Worm (Caenorhabditis elegans) whole organism, late embryonic: ENCODE results near the gene ZK856.4.
A peak's percentile ranks its signal among the peaks of the same experiment; 100 is the strongest.

ENCODE experiments used
- K02D7.2 ChIP-seq: sonication (generic microtip); optimal IDR thresholded peaks from 2 replicates; lab custom pipeline; 2017; ENCODE audit warnings: mild to moderate bottlenecking, missing genetic modification characterization, missing compliant biosample characterization
- K09A11.1 ChIP-seq: sonication (generic microtip); optimal IDR thresholded peaks from 2 replicates; lab custom pipeline; 2017; ENCODE audit warnings: antibody characterized with exemption, mild to moderate bottlenecking, missing genetic modification characterization, missing compliant biosample characterization; ENCODE audit not compliant: insufficient read depth
- T23F11.4 ChIP-seq: fragments of 200-800 bp; sonication (Bioruptor generic); optimal IDR thresholded peaks from 2 replicates; lab custom pipeline; 2018; ENCODE audit warnings: mild to moderate bottlenecking, missing genetic modification characterization, missing compliant biosample characterization
- Y22D7AL.16 ChIP-seq: sonication (generic microtip); optimal IDR thresholded peaks from 2 replicates; lab custom pipeline; 2016; ENCODE audit warnings: missing genetic modification characterization, missing compliant biosample characterization
- ahr-1 ChIP-seq: sonication (generic microtip); optimal IDR thresholded peaks from 2 replicates; lab custom pipeline; 2016; ENCODE audit warnings: missing genetic modification characterization, missing compliant biosample characterization
- ceh-14 ChIP-seq: sonication (generic microtip); optimal IDR thresholded peaks from 2 replicates; lab custom pipeline; 2016; ENCODE audit warnings: missing genotype, missing genetic modification characterization, missing compliant biosample characterization
- ceh-18 ChIP-seq: sonication (generic microtip); optimal IDR thresholded peaks from 2 replicates; lab custom pipeline; 2016; ENCODE audit warnings: missing genetic modification characterization, missing compliant biosample characterization
- ceh-19 ChIP-seq: fragments of 200-800 bp; sonication (Bioruptor generic); optimal IDR thresholded peaks from 2 replicates; lab custom pipeline; 2018; ENCODE audit warnings: mild to moderate bottlenecking, missing genetic modification characterization, missing compliant biosample characterization
- ceh-2 ChIP-seq: sonication (generic microtip); optimal IDR thresholded peaks from 2 replicates; lab custom pipeline; 2016; ENCODE audit warnings: missing genotype, missing genetic modification characterization, missing compliant biosample characterization
- ceh-48 ChIP-seq: sonication (generic microtip); optimal IDR thresholded peaks from 2 replicates; lab custom pipeline; 2016; ENCODE audit warnings: missing genetic modification characterization, inconsistent platforms, missing compliant biosample characterization
- ceh-6 ChIP-seq: fragments of 200-800 bp; sonication (Bioruptor generic); optimal IDR thresholded peaks from 2 replicates; lab custom pipeline; 2018; ENCODE audit warnings: mild to moderate bottlenecking, missing genetic modification characterization, missing compliant biosample characterization
- che-1 ChIP-seq: sonication (generic microtip); optimal IDR thresholded peaks from 2 replicates; lab custom pipeline; 2016; ENCODE audit warnings: mild to moderate bottlenecking, missing genetic modification characterization, missing compliant biosample characterization
- dve-1 ChIP-seq: sonication (generic microtip); optimal IDR thresholded peaks from 2 replicates; lab custom pipeline; 2017; ENCODE audit warnings: antibody characterized with exemption, mild to moderate bottlenecking, missing genetic modification characterization, missing compliant biosample characterization
- fax-1 ChIP-seq: sonication (generic microtip); optimal IDR thresholded peaks from 2 replicates; lab custom pipeline; 2016; ENCODE audit warnings: missing genotype, missing genetic modification characterization, missing compliant biosample characterization
- fkh-10 ChIP-seq: fragments of 150-350 bp; optimal IDR thresholded peaks from 2 replicates; lab custom pipeline; 2014; ENCODE audit warnings: missing biosample characterization, missing genetic modification reagents, missing genetic modification characterization
- hlh-15 ChIP-seq: sonication (generic microtip); optimal IDR thresholded peaks from 2 replicates; lab custom pipeline; 2016; ENCODE audit warnings: missing genetic modification characterization, missing compliant biosample characterization
- lin-11 ChIP-seq: fragments of 200-800 bp; sonication (Bioruptor generic); optimal IDR thresholded peaks from 2 replicates; lab custom pipeline; 2018; ENCODE audit warnings: mild to moderate bottlenecking, missing genetic modification characterization, missing compliant biosample characterization
- madf-2 ChIP-seq: sonication (generic microtip); optimal IDR thresholded peaks from 2 replicates; lab custom pipeline; 2017; ENCODE audit warnings: missing genetic modification characterization, missing compliant biosample characterization
- nfya-1 ChIP-seq: sonication (generic microtip); optimal IDR thresholded peaks from 2 replicates; lab custom pipeline; 2017; ENCODE audit warnings: missing genetic modification characterization, mild to moderate bottlenecking, missing compliant biosample characterization, antibody characterized with exemption, moderate library complexity
- nhr-11 ChIP-seq: fragments of 150-350 bp; optimal IDR thresholded peaks from 2 replicates; lab custom pipeline; 2014; ENCODE audit warnings: missing biosample characterization, missing genetic modification characterization
- nhr-232 ChIP-seq: sonication (generic microtip); optimal IDR thresholded peaks from 2 replicates; lab custom pipeline; 2016; ENCODE audit warnings: missing genetic modification characterization, missing compliant biosample characterization
- npax-4 ChIP-seq: sonication (generic microtip); optimal IDR thresholded peaks from 2 replicates; lab custom pipeline; 2016; ENCODE audit warnings: missing genetic modification characterization, missing compliant biosample characterization
- odd-2 ChIP-seq: sonication (generic microtip); optimal IDR thresholded peaks from 2 replicates; lab custom pipeline; 2017; ENCODE audit warnings: antibody characterized with exemption, mild to moderate bottlenecking, missing genetic modification characterization, missing compliant biosample characterization
- pag-3 ChIP-seq: sonication (generic microtip); optimal IDR thresholded peaks from 2 replicates; lab custom pipeline; 2016; ENCODE audit warnings: missing compliant biosample characterization, missing genetic modification characterization, borderline replicate concordance
- ttx-3 ChIP-seq: sonication (generic microtip); optimal IDR thresholded peaks from 2 replicates; lab custom pipeline; 2016; ENCODE audit warnings: missing genetic modification reagents, missing genetic modification characterization, missing compliant biosample characterization
- unc-42 ChIP-seq: sonication (generic microtip); optimal IDR thresholded peaks from 2 replicates; lab custom pipeline; 2016; ENCODE audit warnings: missing genotype, missing genetic modification characterization, missing compliant biosample characterization
- unc-55 ChIP-seq: sonication (generic microtip); optimal IDR thresholded peaks from 2 replicates; lab custom pipeline; 2017; ENCODE audit warnings: missing biosample characterization, missing genetic modification reagents, missing genetic modification characterization
- unc-86 ChIP-seq: sonication (generic microtip); optimal IDR thresholded peaks from 2 replicates; lab custom pipeline; 2016; ENCODE audit warnings: missing genetic modification characterization, missing compliant biosample characterization
- zip-5 ChIP-seq: sonication (generic microtip); optimal IDR thresholded peaks from 2 replicates; lab custom pipeline; 2016; ENCODE audit warnings: missing genetic modification characterization, missing compliant biosample characterization
- ztf-16 ChIP-seq: sonication (generic microtip); optimal IDR thresholded peaks from 2 replicates; lab custom pipeline; 2017; ENCODE audit warnings: missing genetic modification characterization, missing compliant biosample characterization

Gene ZK856.4

ce11 chrV:10182984-10183383 is at the start of gene ZK856.4:
TSS of gene ZK856.4 (plus strand) at chrV:10183284.
- no peak for TF ChIP-seq ztf-16 (tag; lab: Kevin White, UChicago)
- no peak for TF ChIP-seq Y22D7AL.16 (tag; lab: Kevin White, UChicago)
- TF ChIP-seq odd-2 = no peak
- TF ChIP-seq unc-86 = no peak
- TF ChIP-seq unc-42 = no peak
- no peak for TF ChIP-seq ceh-19 (GFP tag; lab: Kevin White, UChicago)
- TF ChIP-seq fkh-10 (GFP tag; lab: Kevin White, UChicago) = no peak
- no peak for TF ChIP-seq ttx-3
- no peak for TF ChIP-seq fax-1 (tag; lab: Kevin White, UChicago)
- no peak for TF ChIP-seq ceh-2 (tag; lab: Kevin White, UChicago)
- TF ChIP-seq ahr-1 = no peak
- TF ChIP-seq nhr-11 (tag; lab: Kevin White, UChicago) = no peak
- no peak for TF ChIP-seq che-1
- TF ChIP-seq K09A11.1 (tag; lab: Kevin White, UChicago) = no peak
- no peak for TF ChIP-seq lin-11 (tag; lab: Kevin White, UChicago)

ce11 chrV:10134077-10134693 is 48.9 kb upstream of the ZK856.4 start, which contains the start of the genes C08B6.18, wdr-20 and C08B6.8:
TSS of gene C08B6.18 (minus strand) at chrV:10134127.
TSS of gene wdr-20 (minus strand) at chrV:10134158.
TSS of gene C08B6.8 (plus strand) at chrV:10134643.
- TF ChIP-seq fkh-10 (GFP tag; lab: Kevin White, UChicago) (no peak), K02D7.2 (tag; lab: Kevin White, UChicago) (no peak), unc-55 (no peak), unc-42 (peak; percentile 4), nfya-1 (tag; lab: Kevin White, UChicago) (no peak), npax-4 (tag; lab: Kevin White, UChicago) (no peak)

- no peak for TF ChIP-seq npax-4 (tag; lab: Kevin White, UChicago)
- no peak for TF ChIP-seq ceh-6
- no peak for TF ChIP-seq zip-5 (tag; lab: Kevin White, UChicago)
- TF ChIP-seq ceh-14 (tag; lab: Kevin White, UChicago) = no peak
Measured at ce11 chrV:10145653-10146052, 37.4 kb upstream of the ZK856.4 start, which contains the start of gene C51E3.9. TSS of gene C51E3.9 (plus strand) at chrV:10145953.

ce11 chrV:10146787-10147186 is 36.3 kb upstream of the ZK856.4 start:
- TF ChIP-seq ceh-2 (tag; lab: Kevin White, UChicago) (no peak), nfya-1 (tag; lab: Kevin White, UChicago) (no peak), ceh-14 (tag; lab: Kevin White, UChicago) (no peak), fkh-10 (GFP tag; lab: Kevin White, UChicago) (no peak), ceh-18 (tag; lab: Kevin White, UChicago) (peak; percentile 60), zip-5 (tag; lab: Kevin White, UChicago) (no peak), T23F11.4 (GFP tag; lab: Kevin White, UChicago) (no peak)

- TF ChIP-seq ceh-48 (tag; lab: Kevin White, UChicago) = no peak
- TF ChIP-seq hlh-15 (tag; lab: Kevin White, UChicago) = no peak
Measured at ce11 chrV:10148352-10148751, 34.7 kb upstream of the ZK856.4 start, which contains the start of gene srsx-26. TSS of gene srsx-26 (plus strand) at chrV:10148652.

ce11 chrV:10149728-10150127 is 33.4 kb upstream of the ZK856.4 start, which contains the start of gene srsx-27:
TSS of gene srsx-27 (plus strand) at chrV:10150028.
- TF ChIP-seq pag-3 (no peak), Y22D7AL.16 (tag; lab: Kevin White, UChicago) (no peak), dve-1 (no peak), madf-2 (tag; lab: Kevin White, UChicago) (no peak), nhr-232 (tag; lab: Kevin White, UChicago) (no peak), ceh-19 (GFP tag; lab: Kevin White, UChicago) (no peak), unc-55 (no peak)
